Fruit fly (Drosophila melanogaster): ENCODE data around the gene kri.

kri gene

dm6 chr3L:5808540-5809200, 2.1 kb upstream of the kri start:
- no peak for TF ChIP-seq EcR (GFP tag; optimal IDR thresholded peaks at IDR 0.05)
- peak; percentile 18 for TF ChIP-seq pan (optimal IDR thresholded peaks at IDR 0.05)
- no peak for TF ChIP-seq usp (GFP tag; optimal IDR thresholded peaks at IDR 0.05)

dm6 chr3L:5809201-5809584, 1.6 kb upstream of the kri start:
- TF ChIP-seq EcR (GFP tag; optimal IDR thresholded peaks at IDR 0.05) (no peak), CG8478 (optimal IDR thresholded peaks at IDR 0.05) (no peak), usp (GFP tag; optimal IDR thresholded peaks at IDR 0.05) (no peak), Dll (optimal IDR thresholded peaks at IDR 0.05) (no peak), psq (optimal IDR thresholded peaks at IDR 0.05) (no peak), pan (optimal IDR thresholded peaks at IDR 0.05) (no peak)

- TF ChIP-seq CG8478 (optimal IDR thresholded peaks at IDR 0.05), result no peak
- TF ChIP-seq Dll (optimal IDR thresholded peaks at IDR 0.05), result no peak
- TF ChIP-seq psq (optimal IDR thresholded peaks at IDR 0.05), result no peak
- TF ChIP-seq usp (GFP tag; optimal IDR thresholded peaks at IDR 0.05), result no peak
- TF ChIP-seq pan (optimal IDR thresholded peaks at IDR 0.05), result no peak
Observed at dm6 chr3L:5809642-5810279, 1.0 kb upstream of the kri start.

dm6 chr3L:5813016-5813415, 2.2 kb downstream of the kri start, which contains the start of gene mad2:
Gene mad2, minus strand, starts transcription at chr3L:5813093.
- no peak for TF ChIP-seq usp (GFP tag; optimal IDR thresholded peaks at IDR 0.05)

dm6 chr3L:5817177-5817576, 6.4 kb downstream of the kri start:
- TF ChIP-seq psq (optimal IDR thresholded peaks at IDR 0.05), result no peak
- TF ChIP-seq EcR (GFP tag; optimal IDR thresholded peaks at IDR 0.05), result no peak
- TF ChIP-seq usp (GFP tag; optimal IDR thresholded peaks at IDR 0.05), result no peak
- no peak for TF ChIP-seq pan (optimal IDR thresholded peaks at IDR 0.05)
- no peak for TF ChIP-seq Dll (optimal IDR thresholded peaks at IDR 0.05)
- TF ChIP-seq CG8478 (optimal IDR thresholded peaks at IDR 0.05), result no peak

dm6 chr3L:5819310-5819709, 8.5 kb downstream of the kri start:
- TF ChIP-seq psq (optimal IDR thresholded peaks at IDR 0.05) (no peak), Dll (optimal IDR thresholded peaks at IDR 0.05) (no peak)

- TF ChIP-seq usp (GFP tag; optimal IDR thresholded peaks at IDR 0.05) (no peak), EcR (GFP tag; optimal IDR thresholded peaks at IDR 0.05) (no peak), CG8478 (optimal IDR thresholded peaks at IDR 0.05) (no peak), psq (optimal IDR thresholded peaks at IDR 0.05) (no peak), pan (optimal IDR thresholded peaks at IDR 0.05) (no peak), Dll (optimal IDR thresholded peaks at IDR 0.05) (no peak)
Observed at dm6 chr3L:5820039-5820438, 9.3 kb downstream of the kri start.

- TF ChIP-seq pan (optimal IDR thresholded peaks at IDR 0.05) (no peak), usp (GFP tag; optimal IDR thresholded peaks at IDR 0.05) (no peak), Dll (optimal IDR thresholded peaks at IDR 0.05) (no peak), psq (optimal IDR thresholded peaks at IDR 0.05) (no peak), EcR (GFP tag; optimal IDR thresholded peaks at IDR 0.05) (no peak), CG8478 (optimal IDR thresholded peaks at IDR 0.05) (no peak)
Observed at dm6 chr3L:5820793-5821192, 10.0 kb downstream of the kri start.

- TF ChIP-seq CG8478 (optimal IDR thresholded peaks at IDR 0.05), result no peak
- no peak for TF ChIP-seq pan (optimal IDR thresholded peaks at IDR 0.05)
- TF ChIP-seq usp (GFP tag; optimal IDR thresholded peaks at IDR 0.05), result no peak
- no peak for TF ChIP-seq psq (optimal IDR thresholded peaks at IDR 0.05)
- no peak for TF ChIP-seq EcR (GFP tag; optimal IDR thresholded peaks at IDR 0.05)
- TF ChIP-seq Dll (optimal IDR thresholded peaks at IDR 0.05), result no peak
Observed at dm6 chr3L:5821506-5821905, 10.7 kb downstream of the kri start.

dm6 chr3L:5823763-5824445, 13.1 kb downstream of the kri start:
- TF ChIP-seq psq (optimal IDR thresholded peaks at IDR 0.05), result no peak
- TF ChIP-seq Dll (optimal IDR thresholded peaks at IDR 0.05), result no peak
- no peak for TF ChIP-seq usp (GFP tag; optimal IDR thresholded peaks at IDR 0.05)
- no peak for TF ChIP-seq pan (optimal IDR thresholded peaks at IDR 0.05)
- TF ChIP-seq CG8478 (optimal IDR thresholded peaks at IDR 0.05), result no peak

- TF ChIP-seq CG8478 (optimal IDR thresholded peaks at IDR 0.05), result no peak
- TF ChIP-seq EcR (GFP tag; optimal IDR thresholded peaks at IDR 0.05), result no peak
- no peak for TF ChIP-seq psq (optimal IDR thresholded peaks at IDR 0.05)
- TF ChIP-seq pan (optimal IDR thresholded peaks at IDR 0.05), result no peak
- TF ChIP-seq Dll (optimal IDR thresholded peaks at IDR 0.05), result no peak
- no peak for TF ChIP-seq usp (GFP tag; optimal IDR thresholded peaks at IDR 0.05)
Observed at dm6 chr3L:5825483-5825882, 14.7 kb downstream of the kri start.

dm6 chr3L:5828275-5828674, 17.5 kb downstream of the kri start:
- TF ChIP-seq CG8478 (optimal IDR thresholded peaks at IDR 0.05), result no peak
- no peak for TF ChIP-seq pan (optimal IDR thresholded peaks at IDR 0.05)
- no peak for TF ChIP-seq Dll (optimal IDR thresholded peaks at IDR 0.05)
- no peak for TF ChIP-seq EcR (GFP tag; optimal IDR thresholded peaks at IDR 0.05)
- no peak for TF ChIP-seq psq (optimal IDR thresholded peaks at IDR 0.05)
- no peak for TF ChIP-seq usp (GFP tag; optimal IDR thresholded peaks at IDR 0.05)

dm6 chr3L:5828684-5829083, 17.9 kb downstream of the kri start:
- TF ChIP-seq Dll (optimal IDR thresholded peaks at IDR 0.05), result no peak
- no peak for TF ChIP-seq EcR (GFP tag; optimal IDR thresholded peaks at IDR 0.05)
- no peak for TF ChIP-seq pan (optimal IDR thresholded peaks at IDR 0.05)
- no peak for TF ChIP-seq psq (optimal IDR thresholded peaks at IDR 0.05)
- TF ChIP-seq usp (GFP tag; optimal IDR thresholded peaks at IDR 0.05), result no peak
- no peak for TF ChIP-seq CG8478 (optimal IDR thresholded peaks at IDR 0.05)

All from whole organism.